Worm (Caenorhabditis elegans): ENCODE data around the gene adt-3.

adt-3 gene

DNA sequence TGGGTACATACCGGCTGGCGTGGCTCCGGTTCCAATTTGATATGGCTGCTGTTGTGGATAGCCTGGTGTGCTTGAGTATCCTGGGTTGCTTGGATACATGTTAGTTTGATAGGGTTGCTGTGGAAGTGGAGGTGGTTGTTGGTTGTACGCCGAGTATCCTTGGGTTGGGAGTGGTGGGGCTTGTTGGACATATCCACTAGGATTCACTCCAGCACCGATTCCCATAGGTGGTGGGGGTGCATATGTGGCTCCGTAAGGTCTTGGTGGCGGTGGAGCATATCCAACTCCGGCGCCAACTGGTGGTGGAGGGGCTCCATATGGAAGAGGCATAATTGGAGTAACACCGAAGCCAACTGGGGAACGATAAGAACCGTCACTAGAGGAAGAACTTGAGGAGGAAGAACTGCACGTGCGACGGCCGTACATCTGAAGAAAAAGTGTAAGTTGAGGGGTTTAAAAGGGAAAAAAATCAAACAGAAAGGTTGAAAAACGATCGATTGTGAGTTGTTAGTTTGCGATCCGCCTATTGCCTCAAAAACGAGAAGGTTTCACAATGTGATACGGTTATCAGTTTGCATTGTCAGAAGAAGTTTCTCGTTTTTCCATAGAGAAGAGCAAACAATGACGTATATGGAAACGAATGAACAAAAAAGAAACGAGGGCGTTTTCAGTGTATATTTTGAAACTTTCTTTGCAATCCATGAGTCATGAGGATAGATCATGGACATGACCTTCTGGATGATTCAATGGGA, 36.9 kb downstream of the adt-3 start, which contains the start of gene C16B8.3:
C16B8.3 (minus strand) TSS at position 426 of the 752 bp plus-strand sequence.
- no peak for TF ChIP-seq unc-62 (GFP tag; optimal IDR thresholded peaks at IDR 0.05)

DNA sequence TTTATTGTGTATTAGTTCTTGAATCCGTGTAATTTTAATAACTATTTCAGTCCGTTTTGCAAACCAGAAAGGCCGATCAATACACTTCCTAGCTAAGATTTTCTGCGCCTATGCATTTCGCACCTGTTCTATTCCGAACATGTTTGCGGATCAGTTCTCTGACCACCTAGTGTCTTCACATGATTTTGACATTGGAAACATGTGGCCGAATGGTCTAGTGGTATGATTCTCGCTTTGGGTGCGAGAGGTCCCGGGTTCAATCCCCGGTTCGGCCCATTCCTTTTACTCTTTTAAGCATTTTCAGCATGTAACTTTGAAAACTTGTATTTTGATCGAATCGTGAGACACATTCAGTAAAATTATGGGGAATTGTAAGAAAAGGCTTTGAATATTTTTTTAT, 37.9 kb downstream of the adt-3 start:
- TF ChIP-seq unc-62 (GFP tag; optimal IDR thresholded peaks at IDR 0.05), result no peak

DNA sequence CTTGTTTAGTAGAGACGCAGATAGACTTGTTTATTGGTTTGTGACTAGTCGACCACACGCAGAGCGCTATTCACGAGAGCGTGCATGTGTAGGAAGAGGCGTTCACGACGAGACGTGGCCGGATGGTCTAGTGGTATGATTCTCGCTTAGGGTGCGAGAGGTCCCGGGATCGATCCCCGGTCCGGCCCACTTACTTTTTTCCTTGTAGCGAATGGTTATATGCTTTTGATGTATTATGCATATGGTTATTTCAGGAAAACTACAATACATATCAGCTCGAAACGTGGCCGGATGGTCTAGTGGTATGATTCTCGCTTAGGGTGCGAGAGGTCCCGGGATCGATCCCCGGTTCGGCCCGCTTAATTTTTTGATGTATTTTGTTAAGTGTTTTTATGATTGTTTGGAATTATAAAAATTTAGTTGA, 38.5 kb downstream of the adt-3 start:
- no peak for TF ChIP-seq unc-62 (GFP tag; optimal IDR thresholded peaks at IDR 0.05)

DNA sequence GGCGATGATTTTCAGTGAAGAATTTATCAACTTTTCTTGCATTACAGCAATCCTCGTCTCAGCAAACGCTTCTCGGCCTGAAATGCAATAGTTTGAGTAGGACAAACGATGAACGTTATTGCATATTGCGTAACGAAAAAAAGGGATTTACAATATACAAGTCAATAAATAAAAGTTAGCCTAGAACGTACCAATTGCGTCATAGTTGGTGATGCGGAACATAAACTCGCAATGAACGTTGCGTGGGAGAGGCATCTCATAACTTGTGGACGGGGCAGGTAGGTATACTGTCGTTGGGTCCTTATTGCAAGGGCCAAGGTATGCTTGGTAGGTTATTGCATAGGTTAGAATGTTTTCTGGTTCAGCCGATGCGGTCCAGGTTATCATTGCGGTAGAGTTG, 39.3 kb downstream of the adt-3 start:
- TF ChIP-seq unc-62 (GFP tag; optimal IDR thresholded peaks at IDR 0.05), result no peak

DNA sequence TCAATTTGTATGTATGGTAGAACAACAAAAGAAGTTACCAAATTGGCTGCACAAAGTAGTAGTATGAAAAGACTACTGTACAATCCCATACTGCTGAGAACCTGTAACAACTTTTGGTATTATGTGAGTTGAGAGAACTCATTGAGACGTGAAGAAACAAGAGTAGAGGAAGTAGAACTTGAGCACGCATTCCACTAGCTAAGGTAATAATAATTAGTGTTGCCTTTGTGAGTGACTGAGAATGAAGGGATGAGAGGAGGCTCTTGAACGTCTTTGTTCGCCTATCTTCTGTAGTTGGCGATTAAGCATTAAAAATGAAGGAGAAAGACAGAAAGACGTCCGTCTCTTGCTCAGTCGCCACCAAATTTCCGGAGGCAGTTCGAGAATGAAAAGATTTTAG, 42.1 kb downstream of the adt-3 start, which contains the start of gene C16B8.4:
C16B8.4 (minus strand) TSS at position 101 of the 400 bp plus-strand sequence.
- no peak for TF ChIP-seq unc-62 (GFP tag; optimal IDR thresholded peaks at IDR 0.05)

DNA sequence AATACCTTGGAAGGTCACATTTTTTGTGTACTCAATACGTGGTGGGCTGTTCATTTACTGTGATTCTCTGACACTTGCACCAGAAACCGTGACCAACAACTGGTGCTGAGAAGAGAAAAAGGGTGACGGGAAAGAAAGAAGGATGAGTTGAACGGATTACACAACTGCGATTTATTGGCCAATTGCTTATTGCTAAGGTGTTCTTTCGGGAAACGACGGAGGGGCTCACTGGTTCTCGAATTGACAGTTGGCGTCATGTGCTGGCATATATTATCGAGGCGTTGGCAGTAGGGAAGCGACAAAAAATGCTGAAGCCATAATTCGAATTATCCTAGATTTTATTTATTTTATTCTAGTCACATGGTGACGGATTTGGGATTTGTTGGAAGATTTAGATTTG, 42.7 kb downstream of the adt-3 start:
- TF ChIP-seq unc-62 (GFP tag; optimal IDR thresholded peaks at IDR 0.05), result no peak

DNA sequence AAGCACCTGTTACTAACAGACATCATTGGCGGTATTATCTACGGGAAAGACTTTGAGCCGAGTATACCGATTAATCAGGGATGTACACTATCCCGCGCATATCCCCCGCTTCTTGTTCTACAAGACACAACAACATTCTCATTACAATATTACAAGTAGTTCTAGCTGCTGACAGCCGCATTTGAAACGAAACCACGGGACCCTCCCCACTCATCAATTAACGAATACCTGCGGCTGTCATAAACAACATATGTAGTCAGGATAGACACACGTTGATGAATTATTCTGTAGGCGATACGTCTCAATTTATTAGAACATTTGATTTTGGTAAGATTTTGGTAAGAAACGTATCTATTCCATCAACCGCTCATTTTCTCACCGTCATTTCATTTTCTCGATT, 45.3 kb downstream of the adt-3 start:
- no peak for TF ChIP-seq unc-62 (GFP tag; optimal IDR thresholded peaks at IDR 0.05)

DNA sequence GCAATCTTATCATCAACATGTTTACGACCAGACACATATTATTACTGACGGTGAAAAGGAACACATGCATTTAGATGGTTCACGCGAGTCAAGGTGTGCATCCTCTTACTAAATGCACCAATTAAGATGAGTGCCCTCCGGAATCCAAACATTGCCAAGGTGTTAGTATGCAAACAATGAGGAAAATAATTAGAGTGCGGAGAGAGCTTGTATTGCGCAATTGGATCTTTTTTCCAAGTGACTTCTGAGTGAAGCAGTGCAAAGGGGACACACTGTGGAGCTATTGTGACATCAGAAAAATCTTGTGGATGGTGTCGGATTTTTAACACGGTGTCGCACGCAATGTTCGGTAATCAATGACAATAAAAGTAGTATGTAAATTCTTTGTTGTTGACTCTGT, 45.8 kb downstream of the adt-3 start:
- TF ChIP-seq unc-62 (GFP tag; optimal IDR thresholded peaks at IDR 0.05), result no peak

DNA sequence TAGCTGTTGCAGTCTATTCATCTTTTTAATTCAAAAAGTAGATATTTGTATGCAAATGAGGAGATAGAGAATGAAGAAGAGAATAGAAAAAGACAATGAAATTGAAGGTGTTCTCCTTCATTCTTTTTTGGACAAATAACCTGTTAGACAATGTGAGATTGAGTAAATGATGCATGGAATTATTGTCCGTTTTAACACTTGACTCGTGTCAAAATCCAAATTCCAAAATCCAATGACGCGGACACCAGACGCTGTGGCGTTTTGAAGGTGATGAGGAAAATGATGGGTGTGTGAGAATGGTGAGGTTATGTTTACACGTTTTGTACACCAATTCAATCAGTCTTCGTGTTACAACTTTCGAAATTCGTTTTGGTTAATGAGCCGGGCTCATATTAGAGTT, 47.7 kb downstream of the adt-3 start:
- no peak for TF ChIP-seq unc-62 (GFP tag; optimal IDR thresholded peaks at IDR 0.05)

DNA sequence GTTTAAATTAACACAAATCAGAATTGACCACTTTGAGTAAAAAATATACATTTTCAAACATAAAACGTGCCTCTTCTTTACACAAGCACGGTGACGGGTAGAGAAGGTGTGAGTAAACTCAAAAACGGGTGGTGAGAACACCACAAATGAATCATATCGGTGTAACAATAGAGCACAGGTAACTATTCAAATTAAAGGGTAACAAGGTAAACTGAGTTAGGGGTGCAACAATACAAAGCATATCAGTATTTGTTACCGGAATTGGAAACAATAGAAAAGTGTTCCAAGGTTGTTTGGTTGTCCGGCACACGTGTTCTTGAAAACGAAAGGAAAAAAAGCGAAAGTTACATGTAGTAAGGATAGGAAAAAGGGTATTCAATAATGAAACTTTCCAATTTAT, 50.9 kb downstream of the adt-3 start:
- TF ChIP-seq unc-62 (GFP tag; optimal IDR thresholded peaks at IDR 0.05), result no peak
